Worm (Caenorhabditis elegans) whole organism, L1 larva: ENCODE data around the gene C18G1.8.

Experiments
- lsy-2 ChIP-seq, 2 experiments: fragments of 150-350 bp; optimal IDR thresholded peaks; 2 replicates each; lab custom pipeline; 2014; ENCODE audit warnings: missing biosample characterization in 2 of 2, missing genetic modification characterization in 2 of 2
- mdl-1 ChIP-seq, 2 experiments: fragments of 150-350 bp; optimal IDR thresholded peaks; 2 replicates each; lab custom pipeline; 2014 to 2017; ENCODE audit warnings: missing biosample characterization in 2 of 2, missing genetic modification characterization in 2 of 2, inconsistent platforms in 1 of 2
- zag-1 ChIP-seq: fragments of 150-350 bp; optimal IDR thresholded peaks from 2 replicates; lab custom pipeline; 2014; ENCODE audit warnings: missing biosample characterization, missing genetic modification characterization

DNA sequence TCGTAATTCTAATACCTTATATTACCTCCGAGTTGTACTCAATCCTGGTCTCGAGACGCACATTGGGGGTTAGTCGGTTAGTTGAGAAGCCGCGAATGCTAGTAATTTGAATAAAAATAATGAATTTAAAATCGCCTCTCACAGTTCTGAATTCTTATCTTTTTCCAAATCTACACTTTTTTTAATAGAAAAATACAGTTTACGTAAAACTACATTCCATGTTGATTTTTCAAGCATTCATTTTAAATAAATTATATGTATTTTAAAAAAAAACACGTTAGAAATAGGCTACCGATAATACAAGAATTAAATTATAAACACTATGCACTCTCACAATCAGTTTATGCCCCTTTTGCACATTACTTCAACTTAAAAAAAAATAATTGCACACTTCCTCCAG, 3.2 kb upstream of the C18G1.8 start, which contains the start of gene C18G1.9:
- TF ChIP-seq lsy-2 (tag; optimal IDR thresholded peaks at IDR 0.05; lab: Kevin White, UChicago) (no peak), mdl-1 (tag; optimal IDR thresholded peaks at IDR 0.05; lab: Kevin White, UChicago) (no peak), zag-1 (no peak)
